Fruit fly (Drosophila melanogaster): ENCODE results near the gene mex1.
A peak's percentile ranks its signal among the peaks of the same experiment; 100 is the strongest.

Gene mex1

DNA sequence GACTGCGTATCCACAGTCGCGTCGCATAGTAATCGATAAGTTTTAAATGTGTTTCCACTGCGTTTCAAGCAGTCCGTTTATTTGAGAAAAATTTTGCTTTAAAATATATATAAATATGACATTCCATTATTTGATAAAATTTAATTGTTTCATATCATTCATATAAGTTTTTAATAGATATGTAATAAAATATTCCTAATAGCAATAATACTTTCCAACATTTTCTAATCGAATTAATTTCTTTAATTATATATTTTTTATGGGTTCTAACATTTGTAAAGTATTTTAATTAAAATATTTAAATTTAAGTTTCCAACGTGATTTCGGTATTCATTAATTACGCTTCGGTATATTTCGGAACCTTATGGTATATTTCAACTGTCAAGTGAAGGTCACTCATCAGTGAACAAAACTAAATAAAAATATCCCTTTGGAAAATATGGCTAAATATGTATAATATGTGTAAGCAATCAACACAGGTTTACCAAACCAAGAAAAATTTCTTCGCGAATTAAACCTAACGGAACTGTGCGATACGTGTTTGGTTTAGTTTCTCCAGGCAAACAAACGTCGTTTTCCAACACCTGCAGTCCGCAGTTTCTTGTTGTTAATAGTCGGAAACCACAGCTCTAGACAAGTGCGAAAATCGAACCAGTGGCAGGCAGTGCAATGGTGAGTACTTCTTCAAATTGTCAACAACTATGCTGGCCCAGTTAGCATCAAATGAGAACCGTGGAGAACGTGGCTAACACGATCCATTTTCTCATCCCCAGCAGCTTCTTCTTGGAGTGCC is 43.9 kb upstream of the mex1 start, which contains the start of the genes CG7739 and SCCRO (continued):
- TF ChIP-seq CG6765 (GFP tag; optimal IDR thresholded peaks at IDR 0.05), result no peak
- peak; percentile 87 for TF ChIP-seq CG30020 (tag; optimal IDR thresholded peaks at IDR 0.05)
- TF ChIP-seq Med (GFP tag), result peak; percentile 92
- peak; percentile 56 for TF ChIP-seq CG9437 (GFP tag; optimal IDR thresholded peaks at IDR 0.05)
- peak; percentile 70; the same call in 2 of the 3 replicates for TF ChIP-seq dysf (GFP tag; IDR thresholded peaks at IDR 0.05)
- peak; percentile 69 for TF ChIP-seq Ada2b (GFP tag; IDR thresholded peaks at IDR 0.05)
- no peak for TF ChIP-seq repo (GFP tag; optimal IDR thresholded peaks at IDR 0.05)
- TF ChIP-seq CTCF (GFP tag; optimal IDR thresholded peaks at IDR 0.05), result no peak
- TF ChIP-seq CG9609 (GFP tag; optimal IDR thresholded peaks at IDR 0.05), result peak; percentile 20
- TF ChIP-seq crc (GFP tag; optimal IDR thresholded peaks at IDR 0.05), result no peak
- TF ChIP-seq CG17568 (GFP tag; optimal IDR thresholded peaks at IDR 0.05), result no peak
- TF ChIP-seq dm (GFP tag; optimal IDR thresholded peaks at IDR 0.05), result peak; percentile 12
- TF ChIP-seq Xrp1 (GFP tag; IDR thresholded peaks at IDR 0.05), result peak; percentile 81
- TF ChIP-seq CHES-1-like (GFP tag; optimal IDR thresholded peaks at IDR 0.05), result peak; percentile 46
- peak; percentile 96 for TF ChIP-seq CG15073 (GFP tag; optimal IDR thresholded peaks at IDR 0.05)
- no peak for TF ChIP-seq sc (optimal IDR thresholded peaks at IDR 0.05)
- no peak for TF ChIP-seq sc (GFP tag; optimal IDR thresholded peaks at IDR 0.05)
- TF ChIP-seq jigr1 (GFP tag; IDR thresholded peaks at IDR 0.05), result no peak
- TF ChIP-seq BtbVII (GFP tag; optimal IDR thresholded peaks at IDR 0.05), result no peak
- TF ChIP-seq CG11695 (GFP tag; IDR thresholded peaks at IDR 0.05), result peak; percentile 75
- no peak for TF ChIP-seq Bgb (GFP tag; IDR thresholded peaks at IDR 0.05; ENCODE audit: partially characterized antibody)
- peak; percentile 67 for TF ChIP-seq BEAF-32 (GFP tag; optimal IDR thresholded peaks at IDR 0.05)
- TF ChIP-seq CG8359 (GFP tag; optimal IDR thresholded peaks at IDR 0.05; ENCODE audit: borderline replicate concordance), result no peak
- no peak for TF ChIP-seq CG43689 (GFP tag; IDR thresholded peaks at IDR 0.05)
- TF ChIP-seq pita (GFP tag; optimal IDR thresholded peaks at IDR 0.05), result no peak
- peak; percentile 79 for TF ChIP-seq CG12659 (GFP tag; optimal IDR thresholded peaks at IDR 0.05)
- TF ChIP-seq phol (tag; optimal IDR thresholded peaks at IDR 0.05), result peak; percentile 70
- peak; percentile 51 for TF ChIP-seq CG13296 (GFP tag; optimal IDR thresholded peaks at IDR 0.05)
- TF ChIP-seq CG16863 (GFP tag; optimal IDR thresholded peaks at IDR 0.05), result no peak
- peak; percentile 56; the same call in 1 of the 2 replicates for TF ChIP-seq CG4360 (GFP tag; IDR thresholded peaks at IDR 0.05)
- TF ChIP-seq CrebB (tag; optimal IDR thresholded peaks at IDR 0.05), result no peak
- TF ChIP-seq amos (GFP tag; IDR thresholded peaks at IDR 0.05; ENCODE audit: partially characterized antibody), result peak; percentile 71; the same call in 1 of the 2 replicates
- peak; percentile 47; the same call in 1 of the 2 replicates for TF ChIP-seq sisA (GFP tag; IDR thresholded peaks at IDR 0.05)
- no peak for TF ChIP-seq hb (GFP tag; IDR thresholded peaks at IDR 0.05; ENCODE audit: partially characterized antibody)
- TF ChIP-seq CG16779 (GFP tag; IDR thresholded peaks at IDR 0.05), result no peak
- peak; percentile 77 for TF ChIP-seq HLH3B (GFP tag; IDR thresholded peaks at IDR 0.05)
- peak; percentile 42 for TF ChIP-seq YL-1 (GFP tag; optimal IDR thresholded peaks at IDR 0.05)
- no peak for TF ChIP-seq shn (GFP tag; optimal IDR thresholded peaks at IDR 0.05)
- no peak for TF ChIP-seq luna (GFP tag; optimal IDR thresholded peaks at IDR 0.05)
- peak; percentile 47; the same call in 1 of the 2 replicates for TF ChIP-seq rib (GFP tag; IDR thresholded peaks at IDR 0.05)
- peak; percentile 67; the same call in 2 of the 3 replicates for TF ChIP-seq Optix (GFP tag; IDR thresholded peaks at IDR 0.05)
- TF ChIP-seq HLH4C (GFP tag; IDR thresholded peaks at IDR 0.05; ENCODE audit: partially characterized antibody), result no peak; the same call in 1 of the 3 replicates
- TF ChIP-seq D19A (tag; optimal IDR thresholded peaks at IDR 0.05), result peak; percentile 47
- TF ChIP-seq Gug (GFP tag; IDR thresholded peaks at IDR 0.05), result peak; percentile 68; the same call in 2 of the 4 replicates
- TF ChIP-seq wek (GFP tag; optimal IDR thresholded peaks at IDR 0.05), result no peak
- peak; percentile 71 for TF ChIP-seq CG17829 (tag; optimal IDR thresholded peaks at IDR 0.05)
- TF ChIP-seq CG17186 (GFP tag; optimal IDR thresholded peaks at IDR 0.05), result no peak
- no peak for TF ChIP-seq Hey (tag; optimal IDR thresholded peaks at IDR 0.05)
- peak; percentile 50 for TF ChIP-seq dmrt11E (tag; optimal IDR thresholded peaks at IDR 0.05)
- peak; percentile 53 for TF ChIP-seq Chrac-16 (GFP tag; optimal IDR thresholded peaks at IDR 0.05)

Data from whole organism, embryonic.